Fruit fly (Drosophila melanogaster) whole organism, pupa: ENCODE results near the gene CG9525.

Experiments used
- CG14655 ChIP-seq: fragments of 200-800 bp; sonication (Bioruptor generic); optimal IDR thresholded peaks from 3 replicates; lab custom pipeline; 2017; ENCODE audit warnings: mild to moderate bottlenecking, missing biosample characterization, missing genetic modification reagents, missing genetic modification characterization
- CG15710 ChIP-seq: fragments of 200-800 bp; sonication (Bioruptor generic); optimal IDR thresholded peaks from 2 replicates; lab custom pipeline; 2018; ENCODE audit warnings: missing biosample characterization, mild to moderate bottlenecking, missing genetic modification characterization, moderate library complexity
- CG17806 ChIP-seq: fragments of 200-800 bp; sonication (Bioruptor generic); optimal IDR thresholded peaks from 2 replicates; lab custom pipeline; 2018; ENCODE audit warnings: missing biosample characterization, mild to moderate bottlenecking, missing genetic modification characterization, moderate library complexity
- CG8159 ChIP-seq: fragments of 200-800 bp; sonication (Bioruptor generic); optimal IDR thresholded peaks from 3 replicates; lab custom pipeline; 2018; ENCODE audit warnings: missing biosample characterization, mild to moderate bottlenecking, missing genetic modification characterization, moderate library complexity
- CG9948 ChIP-seq: fragments of 200-800 bp; sonication (Bioruptor generic); optimal IDR thresholded peaks from 2 replicates; lab custom pipeline; 2018; ENCODE audit warnings: missing biosample characterization, mild to moderate bottlenecking, missing genetic modification characterization, moderate library complexity
- D1 ChIP-seq: fragments of 200-800 bp; sonication (Bioruptor generic); optimal IDR thresholded peaks from 2 replicates; lab custom pipeline; 2018; ENCODE audit warnings: missing biosample characterization, mild to moderate bottlenecking, missing genetic modification characterization, moderate library complexity
- EcR ChIP-seq: fragments of 200-800 bp; sonication (Bioruptor generic); optimal IDR thresholded peaks from 3 replicates; lab custom pipeline; 2019; ENCODE audit warnings: missing biosample characterization, missing genetic modification characterization, mild to moderate bottlenecking, moderate library complexity, missing genetic modification reagents
- Pif1B ChIP-seq: fragments of 200-800 bp; sonication (Bioruptor generic); optimal IDR thresholded peaks from 3 replicates; lab custom pipeline; 2016; ENCODE audit warnings: missing biosample characterization, missing genetic modification characterization
- gl ChIP-seq: fragments of 200-800 bp; sonication (Bioruptor generic); optimal IDR thresholded peaks from 2 replicates; lab custom pipeline; 2018; ENCODE audit warnings: missing biosample characterization, mild to moderate bottlenecking, missing genetic modification characterization
- rn ChIP-seq: fragments of 200-800 bp; sonication (Bioruptor generic); IDR thresholded peaks from 2 replicates; pipeline ENCODE4 v1.3.6; 2022; ENCODE audit warnings: missing biosample characterization, missing genetic modification characterization

dm6 chr2L:8984614-8985318 is 22.6 kb upstream of the CG9525 start, which contains the start of gene CG13101:
- peak; percentile 93 for TF ChIP-seq CG9948 (tag; lab: Kevin White, UChicago)
- peak; percentile 93 for TF ChIP-seq CG8159
- peak; percentile 93 for TF ChIP-seq CG17806 (tag; lab: Kevin White, UChicago)
- TF ChIP-seq gl (tag; lab: Kevin White, UChicago) = peak; percentile 78
- peak; percentile 94 for TF ChIP-seq CG15710 (tag; lab: Kevin White, UChicago)
- peak; percentile 96 for TF ChIP-seq rn (GFP tag; lab: Robert Waterston, UW)
- no peak for TF ChIP-seq EcR (GFP tag; lab: Kevin White, UChicago)
- peak; percentile 90 for TF ChIP-seq D1
- peak; percentile 95 for TF ChIP-seq CG14655
- peak; percentile 92 for TF ChIP-seq Pif1B (GFP tag; lab: Kevin White, UChicago)
